Fruit fly (Drosophila melanogaster) whole organism, pupa: Measurements from ENCODE around the gene CG13280.

Source experiments
- CG32121 ChIP-seq: fragments of 200-800 bp; sonication (Bioruptor generic); IDR thresholded peaks from 2 replicates; pipeline ENCODE4 v1.3.6; 2022; ENCODE audit warnings: missing biosample characterization, missing genetic modification characterization
- CG8301 ChIP-seq: fragments of 200-800 bp; sonication (Bioruptor generic); optimal IDR thresholded peaks from 2 replicates; lab custom pipeline; 2018; ENCODE audit warnings: missing biosample characterization, mild to moderate bottlenecking, missing genetic modification characterization

- no peak for TF ChIP-seq CG8301 (tag; lab: Kevin White, UChicago)
- no peak for TF ChIP-seq CG32121 (GFP tag; lab: Robert Waterston, UW)
Observed at dm6 chr2L:16761891-16762290, 59.0 kb downstream of the CG13280 start.
